Fruit fly (Drosophila melanogaster): ENCODE results near the gene tna.
A peak's percentile ranks its signal among the peaks of the same experiment; 100 is the strongest.

tna gene

DNA sequence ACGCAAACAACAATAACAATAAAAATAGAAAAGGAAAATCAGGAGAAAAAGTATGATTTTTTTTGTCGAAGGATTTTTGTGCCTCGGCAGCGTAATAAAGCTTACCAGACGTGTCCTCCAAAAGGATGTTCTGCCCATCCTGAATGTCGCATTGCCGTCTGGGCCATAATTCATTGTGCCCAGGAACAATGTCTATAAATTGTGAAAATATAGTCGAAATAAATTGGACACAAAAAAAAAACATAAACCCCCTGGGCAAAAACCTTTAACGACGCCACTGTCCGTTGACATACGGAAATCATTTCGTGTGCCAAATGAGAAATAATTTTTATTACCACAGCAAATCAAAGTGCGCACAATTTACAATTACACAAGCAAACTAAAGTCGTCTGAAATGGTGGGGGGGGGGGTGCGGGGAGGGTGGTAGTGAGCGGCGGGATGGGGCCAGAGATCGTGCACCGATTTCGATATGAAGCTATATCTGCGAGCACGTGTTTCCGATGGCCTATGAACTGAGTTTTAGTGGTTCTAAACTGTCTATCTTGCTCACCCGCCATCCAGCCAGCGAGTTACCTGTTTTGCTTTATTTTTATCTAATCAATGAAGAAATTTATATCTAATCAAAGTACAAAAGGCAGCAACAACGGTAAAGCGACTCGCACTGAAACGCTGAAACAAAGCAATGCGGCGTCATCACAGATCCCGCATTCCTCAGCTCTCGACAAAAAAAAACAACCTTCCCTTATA is 31.5 kb downstream of the tna start (continued):
- TF ChIP-seq CrebB (tag; optimal IDR thresholded peaks at IDR 0.05): no peak
- TF ChIP-seq repo (GFP tag; optimal IDR thresholded peaks at IDR 0.05): no peak
- no peak for TF ChIP-seq sqz (GFP tag; optimal IDR thresholded peaks at IDR 0.05)
- TF ChIP-seq yki (optimal IDR thresholded peaks at IDR 0.05): no peak
- peak; percentile 64 for TF ChIP-seq CG32532 (GFP tag; IDR thresholded peaks at IDR 0.05)
- 0 out of 2 replicates have a peak, but pooled peaks have one; percentile 19 for TF ChIP-seq E2f2 (GFP tag; IDR thresholded peaks at IDR 0.05)
- TF ChIP-seq CG7372 (GFP tag; IDR thresholded peaks at IDR 0.05): no peak
- no peak for TF ChIP-seq NC2α (GFP tag; optimal IDR thresholded peaks at IDR 0.05)
- peak; percentile 54 for TF ChIP-seq Hmr (GFP tag; optimal IDR thresholded peaks at IDR 0.05)
- no peak for TF ChIP-seq sima (GFP tag; optimal IDR thresholded peaks at IDR 0.05)
- TF ChIP-seq CG33557 (GFP tag; optimal IDR thresholded peaks at IDR 0.05): no peak
- TF ChIP-seq da (GFP tag; optimal IDR thresholded peaks at IDR 0.05): no peak
- no peak for TF ChIP-seq CG11093 (GFP tag; IDR thresholded peaks at IDR 0.05)
- no peak for TF ChIP-seq YL-1 (GFP tag; optimal IDR thresholded peaks at IDR 0.05)
- TF ChIP-seq CG5953 (GFP tag; IDR thresholded peaks at IDR 0.05): no peak
- no peak for TF ChIP-seq D (optimal IDR thresholded peaks at IDR 0.05)
- no peak for TF ChIP-seq D (GFP tag; optimal IDR thresholded peaks at IDR 0.05)
- no peak for TF ChIP-seq Ravus (GFP tag; IDR thresholded peaks at IDR 0.05)
- no peak for TF ChIP-seq fru (optimal IDR thresholded peaks at IDR 0.05)
- TF ChIP-seq CG4424 (GFP tag; optimal IDR thresholded peaks at IDR 0.05): peak; percentile 18
- no peak for TF ChIP-seq CG11723 (GFP tag; optimal IDR thresholded peaks at IDR 0.05)
- peak; percentile 56 for TF ChIP-seq CG12155 (GFP tag; optimal IDR thresholded peaks at IDR 0.05)
- no peak for TF ChIP-seq dati (GFP tag; IDR thresholded peaks at IDR 0.05)
- peak; percentile 14 for TF ChIP-seq CG9609 (GFP tag; optimal IDR thresholded peaks at IDR 0.05)
- no peak for TF ChIP-seq amos (GFP tag; IDR thresholded peaks at IDR 0.05; ENCODE audit: partially characterized antibody)
- no peak for TF ChIP-seq Six4 (GFP tag; optimal IDR thresholded peaks at IDR 0.05)
- TF ChIP-seq dmrt99B (tag; optimal IDR thresholded peaks at IDR 0.05): peak; percentile 15
- TF ChIP-seq klu (GFP tag; IDR thresholded peaks at IDR 0.05): no peak
- 0 out of 4 replicates have a peak, but pooled peaks have one; percentile 41 for TF ChIP-seq chinmo (GFP tag; IDR thresholded peaks at IDR 0.05; ENCODE audit: partially characterized antibody)
- no peak for TF ChIP-seq sens (GFP tag)
- TF ChIP-seq Atf3 (GFP tag; optimal IDR thresholded peaks at IDR 0.05): no peak
- no peak for TF ChIP-seq aop (GFP tag; IDR thresholded peaks at IDR 0.05)
- no peak for TF ChIP-seq sr (GFP tag; IDR thresholded peaks at IDR 0.05)
- TF ChIP-seq grau (tag; optimal IDR thresholded peaks at IDR 0.05): no peak
- TF ChIP-seq Asciz (GFP tag; optimal IDR thresholded peaks at IDR 0.05): no peak
- TF ChIP-seq disco-r (GFP tag; optimal IDR thresholded peaks at IDR 0.05): peak; percentile 37
- no peak for TF ChIP-seq fd102C (GFP tag; optimal IDR thresholded peaks at IDR 0.05)
- peak; percentile 25 for TF ChIP-seq NfI (GFP tag; optimal IDR thresholded peaks at IDR 0.05)
- peak; percentile 8 for TF ChIP-seq CG4820 (GFP tag; optimal IDR thresholded peaks at IDR 0.05)
- TF ChIP-seq CG15601 (tag; optimal IDR thresholded peaks at IDR 0.05): no peak
- TF ChIP-seq CG17385 (GFP tag; optimal IDR thresholded peaks at IDR 0.05): no peak
- no peak for TF ChIP-seq Gsc (GFP tag; IDR thresholded peaks at IDR 0.05)
- TF ChIP-seq fd96Cb (tag; optimal IDR thresholded peaks at IDR 0.05): no peak
- TF ChIP-seq HLHmδ (GFP tag; optimal IDR thresholded peaks at IDR 0.05): no peak
- no peak for TF ChIP-seq oc (tag; optimal IDR thresholded peaks at IDR 0.05)
- TF ChIP-seq CG17186 (GFP tag; optimal IDR thresholded peaks at IDR 0.05): no peak
- no peak for TF ChIP-seq ase (GFP tag; IDR thresholded peaks at IDR 0.05)
- TF ChIP-seq CG1024 (GFP tag; IDR thresholded peaks at IDR 0.05): no peak
- TF ChIP-seq zen2 (GFP tag; IDR thresholded peaks at IDR 0.05; ENCODE audit: partially characterized antibody): no peak
- TF ChIP-seq ind (GFP tag; optimal IDR thresholded peaks at IDR 0.05): peak; percentile 40
- no peak for TF ChIP-seq ssp (GFP tag; IDR thresholded peaks at IDR 0.05)
- TF ChIP-seq ewg (GFP tag; optimal IDR thresholded peaks at IDR 0.05): no peak

All from whole organism, embryonic.